Fruit fly (Drosophila melanogaster) whole organism, embryonic: ENCODE results near the gene Ada1-2.

Experiments
- C15 ChIP-seq: fragments of 200-800 bp; sonication (Bioruptor generic); IDR thresholded peaks from 3 replicates; pipeline ENCODE4 v1.3.6; 2022; ENCODE audit warnings: missing biosample characterization, missing genetic modification characterization
- CG10366 ChIP-seq: fragments of 200-800 bp; sonication (Bioruptor generic); IDR thresholded peaks from 2 replicates; pipeline ENCODE4 v1.3.6; 2022; ENCODE audit warnings: missing biosample characterization, missing genetic modification characterization
- CG11085 ChIP-seq: fragments of 200-800 bp; sonication (Bioruptor generic); IDR thresholded peaks from 2 replicates; pipeline ENCODE4 v1.3.6; 2022; ENCODE audit warnings: missing biosample characterization, missing genetic modification characterization
- CG11560 ChIP-seq: fragments of 200-800 bp; sonication (Bioruptor generic); IDR thresholded peaks from 3 replicates; pipeline ENCODE4 v1.3.6; 2022; ENCODE audit warnings: missing biosample characterization, missing genetic modification characterization
- CG1233 ChIP-seq: fragments of 200-800 bp; sonication (Bioruptor generic); optimal IDR thresholded peaks from 4 replicates; lab custom pipeline; 2018; ENCODE audit warnings: missing biosample characterization, mild to moderate bottlenecking, missing genetic modification characterization
- CG13296 ChIP-seq: fragments of 200-800 bp; sonication (Bioruptor generic); optimal IDR thresholded peaks from 3 replicates; lab custom pipeline; 2018; ENCODE audit warnings: missing biosample characterization, mild to moderate bottlenecking, missing genetic modification characterization
- CG15269 ChIP-seq: fragments of 200-800 bp; sonication (Bioruptor generic); optimal IDR thresholded peaks from 2 replicates; lab custom pipeline; 2018; ENCODE audit warnings: missing biosample characterization, mild to moderate bottlenecking, missing genetic modification characterization, moderate library complexity
- CG15601 ChIP-seq: fragments of 200-800 bp; sonication (Bioruptor generic); optimal IDR thresholded peaks from 3 replicates; lab custom pipeline; 2019; ENCODE audit warnings: missing biosample characterization, mild to moderate bottlenecking, missing genetic modification characterization, moderate library complexity
- CG16813 ChIP-seq: fragments of 200-800 bp; sonication (Bioruptor generic); IDR thresholded peaks from 3 replicates; pipeline ENCODE4 v1.3.6; 2022; ENCODE audit warnings: missing biosample characterization, missing genetic modification characterization; ENCODE audit not compliant: partially characterized antibody
- CG16815 ChIP-seq: fragments of 200-800 bp; sonication (Bioruptor generic); optimal IDR thresholded peaks from 3 replicates; lab custom pipeline; 2017; ENCODE audit warnings: missing biosample characterization, mild to moderate bottlenecking, missing genetic modification characterization
- CG17912 ChIP-seq: fragments of 200-800 bp; sonication (Bioruptor generic); optimal IDR thresholded peaks from 2 replicates; lab custom pipeline; 2018; ENCODE audit warnings: missing biosample characterization, mild to moderate bottlenecking, missing genetic modification characterization
- CG1832 ChIP-seq: fragments of 200-800 bp; sonication (Bioruptor generic); optimal IDR thresholded peaks from 2 replicates; lab custom pipeline; 2017; ENCODE audit warnings: missing biosample characterization, mild to moderate bottlenecking, missing genetic modification characterization, inconsistent platforms
- CG18599 ChIP-seq: fragments of 200-800 bp; sonication (Bioruptor generic); optimal IDR thresholded peaks from 3 replicates; lab custom pipeline; 2017; ENCODE audit warnings: missing biosample characterization, missing genetic modification characterization, mild to moderate bottlenecking, moderate library complexity, missing genetic modification reagents
- CG32767 ChIP-seq: fragments of 200-800 bp; sonication (Bioruptor generic); IDR thresholded peaks from 2 replicates; pipeline ENCODE4 v1.3.6; 2022; ENCODE audit warnings: missing biosample characterization, missing genetic modification characterization
- CG5180 ChIP-seq: fragments of 200-800 bp; sonication (Bioruptor generic); optimal IDR thresholded peaks from 3 replicates; lab custom pipeline; 2017; ENCODE audit warnings: missing biosample characterization, missing genetic modification characterization, mild to moderate bottlenecking, moderate library complexity, missing genetic modification reagents
- CG7987 ChIP-seq: fragments of 200-800 bp; sonication (Bioruptor generic); optimal IDR thresholded peaks from 2 replicates; lab custom pipeline; 2018; ENCODE audit warnings: missing biosample characterization, mild to moderate bottlenecking, missing genetic modification characterization, moderate library complexity
- CG8089 ChIP-seq: fragments of 200-800 bp; sonication (Bioruptor generic); optimal IDR thresholded peaks from 3 replicates; lab custom pipeline; 2016; ENCODE audit warnings: missing biosample characterization, missing genetic modification characterization
- CG8281 ChIP-seq: fragments of 200-800 bp; sonication (Bioruptor generic); optimal IDR thresholded peaks from 2 replicates; lab custom pipeline; 2018; ENCODE audit warnings: missing biosample characterization, mild to moderate bottlenecking, missing genetic modification characterization, moderate library complexity
- CG8359 ChIP-seq: fragments of 200-800 bp; sonication (Bioruptor generic); optimal IDR thresholded peaks from 2 replicates; lab custom pipeline; 2017; ENCODE audit warnings: missing biosample characterization, mild to moderate bottlenecking, missing genetic modification characterization, borderline replicate concordance
- D ChIP-seq, 2 experiments: fragments of 200-800 bp in 1 of 2; fragments of >200 bp in 1 of 2; sonication (Bioruptor generic) in 1 of 2; optimal IDR thresholded peaks; 2 replicates in 1 of 2; 3 replicates in 1 of 2; lab custom pipeline; 2017; ENCODE audit warnings: mild to moderate bottlenecking in 1 of 2, missing biosample characterization in 1 of 2, missing genetic modification characterization in 1 of 2, missing genetic modification reagents in 1 of 2
- Dad ChIP-seq: fragments of 200-800 bp; sonication (Bioruptor generic); optimal IDR thresholded peaks from 3 replicates; lab custom pipeline; 2016; ENCODE audit warnings: missing biosample characterization, missing genetic modification characterization
- Deaf1 ChIP-seq: fragments of 200-800 bp; optimal IDR thresholded peaks from 3 replicates; lab custom pipeline; 2019; ENCODE audit warnings: missing biosample characterization, mild to moderate bottlenecking, missing genetic modification characterization, moderate library complexity
- Dfd ChIP-seq, 2 experiments: fragments of >200 bp; optimal IDR thresholded peaks; 2 replicates each; lab custom pipeline; 2017; ENCODE audit warnings: missing biosample characterization in 2 of 2, missing genetic modification characterization in 2 of 2
- Elba2 ChIP-seq: fragments of 200-800 bp; sonication (Bioruptor generic); optimal IDR thresholded peaks from 3 replicates; lab custom pipeline; 2016; ENCODE audit warnings: missing biosample characterization, missing genetic modification characterization
- Hr51 ChIP-seq, 2 experiments: fragments of 200-800 bp; sonication (Bioruptor generic); optimal IDR thresholded peaks; 2 replicates in 1 of 2; 3 replicates in 1 of 2; lab custom pipeline; 2016 to 2018; ENCODE audit warnings: missing biosample characterization in 2 of 2, missing genetic modification characterization in 2 of 2, mild to moderate bottlenecking in 1 of 2, moderate library complexity in 1 of 2
- Hr78 ChIP-seq, 2 experiments: fragments of 200-800 bp in 1 of 2; fragments of >200 bp in 1 of 2; sonication (Bioruptor generic) in 1 of 2; optimal IDR thresholded peaks; 2 replicates each; lab custom pipeline; 2017 to 2019; ENCODE audit warnings: missing biosample characterization in 2 of 2, missing genetic modification characterization in 2 of 2, mild to moderate bottlenecking in 1 of 2, moderate library complexity in 1 of 2
- Lpt ChIP-seq: fragments of >200 bp; optimal IDR thresholded peaks from 2 replicates; lab custom pipeline; 2018; ENCODE audit warnings: missing biosample characterization, missing genetic modification characterization
- MTF-1 ChIP-seq: fragments of 200-800 bp; sonication (Bioruptor generic); optimal IDR thresholded peaks from 2 replicates; lab custom pipeline; 2018; ENCODE audit warnings: missing biosample characterization, mild to moderate bottlenecking, missing genetic modification characterization, borderline replicate concordance
- Mes4 ChIP-seq: fragments of 200-800 bp; sonication (Bioruptor generic); optimal IDR thresholded peaks from 2 replicates; lab custom pipeline; 2016; ENCODE audit warnings: missing biosample characterization, missing genetic modification characterization
- Ravus ChIP-seq: fragments of 200-800 bp; sonication (Bioruptor generic); IDR thresholded peaks from 2 replicates; pipeline ENCODE4 v1.3.6; 2022; ENCODE audit warnings: missing biosample characterization, missing genetic modification characterization
- Sin3A ChIP-seq: fragments of >200 bp; optimal IDR thresholded peaks from 2 replicates; lab custom pipeline; 2018
- Sox102F ChIP-seq: fragments of 200-800 bp; sonication (Bioruptor generic); optimal IDR thresholded peaks from 2 replicates; lab custom pipeline; 2018; ENCODE audit warnings: missing biosample characterization, mild to moderate bottlenecking, missing genetic modification characterization, moderate library complexity
- Spps ChIP-seq: fragments of 200-800 bp; sonication (Bioruptor generic); optimal IDR thresholded peaks from 2 replicates; lab custom pipeline; 2018; ENCODE audit warnings: missing biosample characterization, mild to moderate bottlenecking, missing genetic modification characterization
- Ssrp ChIP-seq: fragments of 200-800 bp; sonication (Bioruptor generic); optimal IDR thresholded peaks from 2 replicates; lab custom pipeline; 2018; ENCODE audit warnings: missing biosample characterization, mild to moderate bottlenecking, missing genetic modification characterization, moderate library complexity
- dan ChIP-seq: fragments of 200-800 bp; sonication (Bioruptor generic); IDR thresholded peaks from 2 replicates; pipeline ENCODE4 v1.3.6; 2022; ENCODE audit warnings: missing biosample characterization, missing genetic modification characterization
- eyg ChIP-seq: fragments of 200-800 bp; sonication (Bioruptor generic); optimal IDR thresholded peaks from 3 replicates; lab custom pipeline; 2016; ENCODE audit warnings: missing biosample characterization, missing genetic modification characterization
- gfzf ChIP-seq: fragments of 200-800 bp; sonication (Bioruptor generic); optimal IDR thresholded peaks from 2 replicates; lab custom pipeline; 2016; ENCODE audit warnings: missing biosample characterization, mild to moderate bottlenecking, missing genetic modification characterization, moderate library complexity
- gro ChIP-seq: fragments of 200-800 bp; sonication (Bioruptor generic); optimal IDR thresholded peaks from 2 replicates; lab custom pipeline; 2016; ENCODE audit warnings: missing biosample characterization, missing genetic modification characterization
- gt ChIP-seq: fragments of 200-800 bp; sonication (Bioruptor generic); IDR thresholded peaks from 2 replicates; pipeline ENCODE4 v1.3.6; 2022; ENCODE audit warnings: missing biosample characterization, missing genetic modification characterization
- hth ChIP-seq: fragments of >200 bp; optimal IDR thresholded peaks from 2 replicates; lab custom pipeline; 2017; ENCODE audit warnings: inconsistent platforms
- jing ChIP-seq: fragments of 200-800 bp; sonication (Bioruptor generic); optimal IDR thresholded peaks from 2 replicates; lab custom pipeline; 2018; ENCODE audit warnings: missing biosample characterization, mild to moderate bottlenecking, missing genetic modification characterization
- pfk ChIP-seq: fragments of 200-800 bp; sonication (Bioruptor generic); optimal IDR thresholded peaks from 2 replicates; lab custom pipeline; 2018; ENCODE audit warnings: missing biosample characterization, mild to moderate bottlenecking, missing genetic modification characterization, moderate library complexity
- pros ChIP-seq: fragments of 200-800 bp; sonication (Bioruptor generic); optimal IDR thresholded peaks from 3 replicates; lab custom pipeline; 2019; ENCODE audit warnings: missing biosample characterization, mild to moderate bottlenecking, missing genetic modification characterization, moderate library complexity
- ro ChIP-seq: fragments of 200-800 bp; sonication (Bioruptor generic); IDR thresholded peaks from 2 replicates; pipeline ENCODE4 v1.3.6; 2022; ENCODE audit warnings: missing biosample characterization, missing genetic modification characterization
- schlank ChIP-seq: fragments of 200-800 bp; sonication (Bioruptor generic); optimal IDR thresholded peaks from 2 replicates; lab custom pipeline; 2018; ENCODE audit warnings: missing biosample characterization, mild to moderate bottlenecking, missing genetic modification characterization
- sna ChIP-seq: fragments of 200-800 bp; sonication (Bioruptor generic); IDR thresholded peaks from 2 replicates; pipeline ENCODE4 v1.3.6; 2022; ENCODE audit warnings: missing biosample characterization, missing genetic modification characterization; ENCODE audit not compliant: partially characterized antibody
- wek ChIP-seq: fragments of 200-800 bp; sonication (Bioruptor generic); optimal IDR thresholded peaks from 3 replicates; lab custom pipeline; 2018; ENCODE audit warnings: missing biosample characterization, mild to moderate bottlenecking, missing genetic modification characterization, moderate library complexity

The Ada1-2 gene

DNA sequence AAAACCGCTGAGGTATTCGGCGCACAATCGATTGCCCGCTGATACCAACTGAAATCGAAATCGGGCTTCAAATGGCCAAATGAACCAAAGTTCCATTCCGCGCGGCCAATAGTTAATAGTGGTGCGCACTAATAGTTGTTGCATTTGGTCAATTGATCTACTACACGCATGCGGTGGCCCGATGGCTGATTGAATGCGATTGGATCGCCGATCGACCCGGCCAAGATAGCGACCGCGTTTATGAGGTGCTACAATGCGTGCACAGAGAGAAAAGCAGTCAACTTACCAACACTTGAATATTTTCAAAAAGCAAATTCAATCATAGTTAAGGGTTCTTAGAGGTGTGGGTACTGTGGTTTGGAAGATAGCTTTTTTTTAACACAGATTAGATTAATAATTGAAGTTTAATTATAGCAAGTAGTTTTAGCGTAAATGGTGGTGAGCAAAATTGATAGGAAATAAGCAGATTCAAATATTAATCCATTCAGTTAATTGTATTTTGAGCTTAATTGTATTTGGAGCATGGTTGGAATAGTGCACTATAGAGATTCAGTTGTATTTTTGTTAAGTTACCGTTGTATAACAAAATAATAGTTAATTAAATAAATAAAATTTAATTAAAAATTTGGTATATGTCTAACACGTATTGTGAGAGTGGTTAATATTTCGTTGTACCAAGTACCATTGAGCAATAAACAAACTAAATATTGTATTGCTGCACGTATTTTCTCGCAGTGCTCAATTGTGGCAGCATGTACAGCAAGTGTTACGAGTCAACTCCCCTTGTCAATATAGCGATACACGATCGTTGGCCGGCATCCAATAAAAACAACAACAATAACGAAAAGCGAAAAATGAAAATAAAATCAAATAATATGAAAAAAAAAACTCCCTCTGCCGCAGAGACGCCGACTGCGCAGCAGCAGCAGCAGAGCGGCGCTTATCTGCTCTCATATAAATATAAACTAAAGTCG, 34.0 kb downstream of the Ada1-2 start (continued):
- TF ChIP-seq CG1233 = peak; percentile 54
- no peak for TF ChIP-seq MTF-1 (GFP tag; lab: Kevin White, UChicago)
- peak; percentile 25; the same call in 1 of the 2 replicates for TF ChIP-seq CG10366 (GFP tag; lab: Robert Waterston, UW)
- TF ChIP-seq Ravus (GFP tag; lab: Robert Waterston, UW) = peak; percentile 37
- TF ChIP-seq Sin3A (lab: Kevin White, UChicago) = no peak
- 0 out of 3 replicates have a peak, but pooled peaks have one; percentile 23 for TF ChIP-seq C15 (GFP tag; lab: Robert Waterston, UW)
- TF ChIP-seq CG18599 (GFP tag; lab: Kevin White, UChicago) = peak; percentile 56
- TF ChIP-seq Hr78 (GFP tag; optimal IDR thresholded peaks at IDR 0.05; lab: Kevin White, UChicago) = peak in 1 of 2 experiments; percentile 16
- no peak for TF ChIP-seq jing (GFP tag; lab: Kevin White, UChicago)
- TF ChIP-seq D (optimal IDR thresholded peaks at IDR 0.05; lab: Kevin White, UChicago) = no peak
- TF ChIP-seq D (GFP tag; optimal IDR thresholded peaks at IDR 0.05; lab: Kevin White, UChicago) = peak; percentile 67
- no peak for TF ChIP-seq gt (GFP tag; lab: Robert Waterston, UW)
- no peak for TF ChIP-seq CG16815 (GFP tag; lab: Kevin White, UChicago)
- TF ChIP-seq Elba2 (GFP tag; lab: Kevin White, UChicago) = no peak
- no peak for TF ChIP-seq dan (GFP tag; lab: Robert Waterston, UW)
- no peak for TF ChIP-seq Lpt (GFP tag; lab: Kevin White, UChicago)
- TF ChIP-seq CG16813 (GFP tag; lab: Robert Waterston, UW) = no peak
- no peak for TF ChIP-seq hth (lab: Kevin White, UChicago)
- peak; percentile 63 for TF ChIP-seq CG11085
- TF ChIP-seq wek (GFP tag; lab: Kevin White, UChicago) = peak; percentile 18
- no peak for TF ChIP-seq Dfd (GFP tag; optimal IDR thresholded peaks at IDR 0.05; lab: Kevin White, UChicago)
- peak; percentile 65 for TF ChIP-seq Ssrp
- peak; percentile 18 for TF ChIP-seq CG5180
- TF ChIP-seq CG13296 (GFP tag; lab: Kevin White, UChicago) = peak; percentile 32
- peak; percentile 24 for TF ChIP-seq Spps
- TF ChIP-seq sna (GFP tag; lab: Robert Waterston, UW) = no peak
- no peak for TF ChIP-seq pros
- TF ChIP-seq CG11560 (tag; lab: Robert Waterston, UW) = no peak
- TF ChIP-seq Hr51 (GFP tag; optimal IDR thresholded peaks at IDR 0.05; lab: Kevin White, UChicago) = peak in 1 of 2 experiments; percentile 75
- TF ChIP-seq CG17912 = no peak
- TF ChIP-seq pfk (GFP tag; lab: Kevin White, UChicago) = no peak
- TF ChIP-seq Sox102F = peak; percentile 64
- TF ChIP-seq gro = no peak
- peak; percentile 29 for TF ChIP-seq Mes4
- TF ChIP-seq Deaf1 (tag; lab: Kevin White, UChicago) = peak; percentile 8
- peak; percentile 38 for TF ChIP-seq CG15601 (tag; lab: Kevin White, UChicago)
- TF ChIP-seq ro = no peak
- no peak for TF ChIP-seq CG1832 (GFP tag; lab: Kevin White, UChicago)
- TF ChIP-seq gfzf = no peak
- no peak for TF ChIP-seq CG8359
- no peak for TF ChIP-seq eyg (GFP tag; lab: Kevin White, UChicago)
- TF ChIP-seq CG7987 (GFP tag; lab: Kevin White, UChicago) = no peak
- TF ChIP-seq CG15269 = peak; percentile 70
- no peak for TF ChIP-seq Dad (GFP tag; lab: Kevin White, UChicago)
- TF ChIP-seq CG8089 = no peak
- TF ChIP-seq CG32767 (GFP tag; lab: Robert Waterston, UW) = 0 out of 2 replicates have a peak, but pooled peaks have one; percentile 30
- no peak for TF ChIP-seq schlank (tag; lab: Kevin White, UChicago)
- no peak for TF ChIP-seq CG8281 (tag; lab: Kevin White, UChicago)
